Worm (Caenorhabditis elegans) whole organism, young adult: ENCODE measurements around the gene srd-8.

Experiments used
- F22D6.2 ChIP-seq: sonication (generic microtip); optimal IDR thresholded peaks from 2 replicates; lab custom pipeline; 2016; ENCODE audit warnings: mild to moderate bottlenecking, missing genetic modification characterization, missing compliant biosample characterization
- F33H1.4 ChIP-seq: fragments of 200-800 bp; sonication (Bioruptor generic); IDR thresholded peaks from 2 replicates; pipeline ENCODE4 v1.3.6; 2022; ENCODE audit warnings: missing genetic modification reagents, missing genetic modification characterization, missing compliant biosample characterization
- Y67H2A.10 ChIP-seq: fragments of 200-800 bp; sonication (Bioruptor generic); conservative IDR thresholded peaks from 2 replicates; pipeline ENCODE4 v1.3.6; 2022; ENCODE audit warnings: missing genetic modification reagents, missing genetic modification characterization, missing compliant biosample characterization
- Y79H2A.3 ChIP-seq: fragments of 200-800 bp; sonication (Bioruptor generic); conservative IDR thresholded peaks from 2 replicates; pipeline ENCODE4 v1.3.6; 2022; ENCODE audit warnings: missing genetic modification reagents, missing genetic modification characterization, missing compliant biosample characterization
- ceh-91 ChIP-seq: fragments of 200-800 bp; sonication (Bioruptor generic); IDR thresholded peaks from 2 replicates; pipeline ENCODE4 v1.3.6; 2022; ENCODE audit warnings: missing genetic modification reagents, missing genetic modification characterization, missing compliant biosample characterization
- dpl-1 ChIP-seq: fragments of 150-350 bp; optimal IDR thresholded peaks from 2 replicates; lab custom pipeline; 2014; ENCODE audit warnings: missing biosample characterization, missing genetic modification reagents, missing genetic modification characterization
- egrh-3 ChIP-seq: fragments of 200-800 bp; sonication (Bioruptor generic); IDR thresholded peaks from 2 replicates; pipeline ENCODE4 v1.3.6; 2022; ENCODE audit warnings: missing genetic modification reagents, missing genetic modification characterization, missing compliant biosample characterization
- ekl-4 ChIP-seq: fragments of 200-800 bp; sonication (Bioruptor generic); IDR thresholded peaks from 2 replicates; pipeline ENCODE4 v1.3.6; 2022; ENCODE audit warnings: missing genetic modification reagents, missing genetic modification characterization, missing compliant biosample characterization
- mes-4 ChIP-seq: sonication (generic microtip); optimal IDR thresholded peaks from 2 replicates; lab custom pipeline; 2016; ENCODE audit warnings: missing genotype, missing genetic modification characterization, missing compliant biosample characterization
- unc-62 ChIP-seq: fragments of 150-350 bp; optimal IDR thresholded peaks from 2 replicates; lab custom pipeline; 2014; ENCODE audit warnings: missing biosample characterization, missing genetic modification reagents, missing genetic modification characterization

- no peak for TF ChIP-seq mes-4 (tag; lab: Kevin White, UChicago)
- no peak for TF ChIP-seq unc-62
- no peak for TF ChIP-seq F33H1.4 (GFP tag; lab: Robert Waterston, UW)
- no peak for TF ChIP-seq egrh-3 (GFP tag; lab: Robert Waterston, UW)
- TF ChIP-seq dpl-1 (GFP tag; lab: Kevin White, UChicago): no peak
- TF ChIP-seq F22D6.2 (tag; lab: Kevin White, UChicago): no peak
- no peak for TF ChIP-seq Y79H2A.3 (GFP tag; lab: Robert Waterston, UW)
- peak; percentile 43; the same call in 1 of the 2 replicates for TF ChIP-seq ekl-4 (GFP tag; lab: Robert Waterston, UW)
- TF ChIP-seq ceh-91 (GFP tag; lab: Robert Waterston, UW): no peak
- no peak for TF ChIP-seq Y67H2A.10 (GFP tag; lab: Robert Waterston, UW)
Measured at ce11 chrIV:5605225-5605624, 40.2 kb downstream of the srd-8 start.
